Fruit fly (Drosophila melanogaster) whole organism, wandering third instar larva: ENCODE results near the gene euc.

ENCODE experiments used
- Abd-B ChIP-seq: fragments of >200 bp; optimal IDR thresholded peaks from 2 replicates; lab custom pipeline; 2017; ENCODE audit warnings: missing biosample characterization, missing genetic modification characterization
- Hr78 ChIP-seq: fragments of >200 bp; optimal IDR thresholded peaks from 2 replicates; lab custom pipeline; 2017; ENCODE audit warnings: missing biosample characterization, missing genetic modification characterization
- psq ChIP-seq: fragments of 200-800 bp; sonication (Bioruptor generic); optimal IDR thresholded peaks from 3 replicates; lab custom pipeline; 2017; ENCODE audit warnings: missing biosample characterization, mild to moderate bottlenecking, missing genetic modification characterization, moderate library complexity
- sv ChIP-seq: fragments of 200-800 bp; sonication (Bioruptor generic); optimal IDR thresholded peaks from 3 replicates; lab custom pipeline; 2016; ENCODE audit warnings: missing biosample characterization, missing genetic modification characterization

DNA sequence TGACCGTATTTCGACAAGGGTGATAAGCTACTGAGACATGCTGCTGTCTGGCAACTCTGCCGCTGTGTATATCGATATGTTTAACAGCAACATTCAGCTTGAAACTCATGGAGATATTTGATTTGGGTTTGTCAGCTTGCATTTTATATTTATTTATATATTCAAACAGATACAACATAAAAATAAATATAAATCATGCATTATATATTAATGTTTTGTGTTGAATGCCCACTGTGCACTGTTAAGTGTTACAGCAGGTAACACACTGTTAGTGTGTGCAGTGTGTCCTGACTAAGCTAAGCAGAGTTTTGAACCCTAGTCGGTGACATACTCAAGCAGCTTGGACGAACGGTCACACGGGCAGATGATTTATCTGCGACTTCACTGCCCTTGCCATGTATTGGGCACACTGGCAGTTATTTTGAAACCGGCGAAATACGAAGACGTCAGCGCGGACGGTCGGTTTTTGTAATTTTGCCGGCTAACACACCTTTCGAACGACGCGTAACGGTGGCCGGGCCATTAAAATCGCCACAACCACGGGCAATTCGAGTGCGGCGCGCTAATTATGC, 5.1 kb upstream of the euc start, which contains the start of the genes snRNP-U1-C and gukh:
- TF ChIP-seq psq (GFP tag; lab: Kevin White, UChicago) (peak; percentile 70), sv (GFP tag; lab: Kevin White, UChicago) (peak; percentile 82), Hr78 (GFP tag; lab: Kevin White, UChicago) (no peak), Abd-B (no peak)
